Worm (Caenorhabditis elegans): ENCODE measurements around the gene wdr-60.

- no peak for TF ChIP-seq madf-6 (GFP tag; IDR thresholded peaks at IDR 0.05)
- TF ChIP-seq snpc-1.3 (tag; optimal IDR thresholded peaks at IDR 0.05; ENCODE audit: insufficient read depth): no peak
- no peak for TF ChIP-seq cebp-2 (GFP tag; IDR thresholded peaks at IDR 0.05)
- TF ChIP-seq unc-62 (GFP tag; optimal IDR thresholded peaks at IDR 0.05): no peak
- TF ChIP-seq Y67H2A.10 (GFP tag; conservative IDR thresholded peaks at IDR 0.05): no peak
- TF ChIP-seq hlh-26 (GFP tag; conservative IDR thresholded peaks at IDR 0.05): no peak
Measured at ce11 chrIII:4967236-4967635, 19.8 kb upstream of the wdr-60 start.
